Worm (Caenorhabditis elegans) whole organism, L3 larva: ENCODE data around the gene C16C8.26.

Experiments used
- aly-2 ChIP-seq: fragments of 150-350 bp; optimal IDR thresholded peaks from 2 replicates; lab custom pipeline; 2014; ENCODE audit warnings: missing biosample characterization, missing genetic modification characterization
- nhr-67 ChIP-seq: fragments of 150-350 bp; optimal IDR thresholded peaks from 2 replicates; lab custom pipeline; 2014; ENCODE audit warnings: missing biosample characterization, missing genetic modification characterization
- nhr-76 ChIP-seq: fragments of 150-350 bp; sonication (generic microtip); optimal IDR thresholded peaks from 5 replicates; lab custom pipeline; 2014; ENCODE audit warnings: missing biosample characterization, missing genetic modification characterization

DNA sequence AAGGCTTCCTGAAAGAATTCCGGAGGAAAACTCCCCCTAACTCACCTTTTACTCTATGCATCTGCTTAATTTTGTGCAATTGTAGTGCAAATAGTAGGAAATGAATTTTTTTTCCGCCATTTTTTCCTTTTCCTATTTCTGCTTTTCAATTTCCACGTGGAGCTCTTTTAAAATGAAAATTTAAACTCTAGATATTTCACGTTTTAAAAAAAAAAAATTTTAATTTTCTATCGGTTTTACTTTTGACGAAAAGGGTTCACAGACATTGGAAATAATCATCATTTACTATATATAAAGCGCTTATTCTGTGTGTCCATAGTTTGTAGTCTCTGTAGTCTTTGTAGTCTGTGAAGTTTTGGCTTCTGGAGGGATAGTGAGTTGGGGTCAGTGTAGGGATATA is 23.5 kb upstream of the C16C8.26 start, which contains the start of gene Y49F6B.8:
- no peak for TF ChIP-seq nhr-67
- TF ChIP-seq nhr-76 (tag; lab: Kevin White, UChicago), result no peak
- TF ChIP-seq aly-2 (tag; lab: Kevin White, UChicago), result no peak
